Fruit fly (Drosophila melanogaster) whole organism, prepupa: Measurements from ENCODE around the gene cpo.
A peak's percentile ranks its signal among the peaks of the same experiment; 100 is the strongest.

Experiments
- CG10631 ChIP-seq: fragments of 200-800 bp; sonication (Bioruptor generic); optimal IDR thresholded peaks from 2 replicates; lab custom pipeline; 2016; ENCODE audit warnings: missing biosample characterization, missing genetic modification characterization
- CG11762 ChIP-seq: fragments of 200-800 bp; sonication (Bioruptor generic); optimal IDR thresholded peaks from 3 replicates; lab custom pipeline; 2016; ENCODE audit warnings: missing biosample characterization, missing genetic modification characterization; ENCODE audit not compliant: insufficient read depth
- CG11902 ChIP-seq: fragments of 200-800 bp; sonication (Bioruptor generic); optimal IDR thresholded peaks from 3 replicates; lab custom pipeline; 2016; ENCODE audit warnings: missing biosample characterization, missing genetic modification characterization
- CG15336 ChIP-seq: fragments of 200-800 bp; sonication (Bioruptor generic); IDR thresholded peaks from 2 replicates; pipeline ENCODE4 v1.3.6; 2022; ENCODE audit warnings: missing biosample characterization, missing genetic modification characterization
- CG1621 ChIP-seq: fragments of 200-800 bp; sonication (Bioruptor generic); optimal IDR thresholded peaks from 3 replicates; lab custom pipeline; 2018; ENCODE audit warnings: missing biosample characterization, mild to moderate bottlenecking, missing genetic modification characterization
- CG3032 ChIP-seq: fragments of 200-800 bp; optimal IDR thresholded peaks from 2 replicates; lab custom pipeline; 2019; ENCODE audit warnings: missing biosample characterization, mild to moderate bottlenecking, missing genetic modification characterization, moderate library complexity
- CG31627 ChIP-seq: fragments of 200-800 bp; sonication (Bioruptor generic); optimal IDR thresholded peaks from 3 replicates; lab custom pipeline; 2016; ENCODE audit warnings: missing biosample characterization, missing genetic modification characterization
- CG32006 ChIP-seq: fragments of 200-800 bp; sonication (Bioruptor generic); optimal IDR thresholded peaks from 3 replicates; lab custom pipeline; 2017; ENCODE audit warnings: missing biosample characterization, mild to moderate bottlenecking, missing genetic modification characterization
- CG34406 ChIP-seq: fragments of 200-800 bp; sonication (Bioruptor generic); optimal IDR thresholded peaks from 3 replicates; lab custom pipeline; 2016; ENCODE audit warnings: missing biosample characterization, missing genetic modification characterization
- CG3919 ChIP-seq: fragments of 200-800 bp; sonication (Bioruptor generic); optimal IDR thresholded peaks from 3 replicates; lab custom pipeline; 2016; ENCODE audit warnings: missing biosample characterization, missing genetic modification characterization
- CG4318 ChIP-seq: fragments of 200-800 bp; sonication (Bioruptor generic); optimal IDR thresholded peaks from 3 replicates; lab custom pipeline; 2017; ENCODE audit warnings: missing biosample characterization, mild to moderate bottlenecking, missing genetic modification characterization
- CG6163 ChIP-seq: fragments of 200-800 bp; sonication (Bioruptor generic); IDR thresholded peaks from 3 replicates; pipeline ENCODE4 v1.3.6; 2022; ENCODE audit warnings: missing biosample characterization, missing genetic modification characterization
- CG6276 ChIP-seq: fragments of 200-800 bp; sonication (Bioruptor generic); optimal IDR thresholded peaks from 2 replicates; lab custom pipeline; 2017; ENCODE audit warnings: missing biosample characterization, mild to moderate bottlenecking, missing genetic modification characterization
- CG6808 ChIP-seq: fragments of 200-800 bp; sonication (Bioruptor generic); optimal IDR thresholded peaks from 3 replicates; lab custom pipeline; 2017; ENCODE audit warnings: missing biosample characterization, missing genetic modification characterization, mild to moderate bottlenecking, moderate library complexity, missing genetic modification reagents
- CG8119 ChIP-seq: fragments of 200-800 bp; sonication (Bioruptor generic); IDR thresholded peaks from 3 replicates; pipeline ENCODE4 v1.3.6; 2022; ENCODE audit warnings: missing biosample characterization, missing genetic modification characterization
- CG8319 ChIP-seq: fragments of 200-800 bp; sonication (Bioruptor generic); optimal IDR thresholded peaks from 3 replicates; lab custom pipeline; 2016; ENCODE audit warnings: missing biosample characterization, missing genetic modification characterization
- CG8632 ChIP-seq: fragments of 200-800 bp; sonication (Bioruptor generic); optimal IDR thresholded peaks from 3 replicates; lab custom pipeline; 2016; ENCODE audit warnings: missing biosample characterization, missing genetic modification characterization
- Eip75B ChIP-seq: fragments of 200-800 bp; sonication (Bioruptor generic); optimal IDR thresholded peaks from 3 replicates; lab custom pipeline; 2016; ENCODE audit warnings: missing biosample characterization, missing genetic modification characterization
- Eip78C ChIP-seq: fragments of 200-800 bp; sonication (Bioruptor generic); peaks from one replicate; lab custom pipeline; 2016; ENCODE audit warnings: missing biosample characterization, missing genetic modification characterization
- Ets96B ChIP-seq: fragments of 200-800 bp; optimal IDR thresholded peaks from 2 replicates; lab custom pipeline; 2019; ENCODE audit warnings: missing biosample characterization, mild to moderate bottlenecking, missing genetic modification characterization, moderate library complexity
- Gug ChIP-seq: fragments of 200-800 bp; sonication (Bioruptor generic); IDR thresholded peaks from 2 replicates; pipeline ENCODE4 v1.3.6; 2022; ENCODE audit warnings: missing biosample characterization, missing genetic modification characterization
- Hr4 ChIP-seq: fragments of 200-800 bp; sonication (Bioruptor generic); optimal IDR thresholded peaks from 3 replicates; lab custom pipeline; 2016; ENCODE audit warnings: missing biosample characterization, missing genetic modification characterization
- Lpt ChIP-seq: fragments of 200-800 bp; sonication (Bioruptor generic); optimal IDR thresholded peaks from 3 replicates; lab custom pipeline; 2016; ENCODE audit warnings: missing biosample characterization, missing genetic modification characterization
- Met ChIP-seq: fragments of 200-800 bp; sonication (Bioruptor generic); optimal IDR thresholded peaks from 3 replicates; lab custom pipeline; 2016; ENCODE audit warnings: missing biosample characterization, missing genetic modification characterization
- OdsH ChIP-seq: fragments of 200-800 bp; sonication (Bioruptor generic); optimal IDR thresholded peaks from 3 replicates; lab custom pipeline; 2016; ENCODE audit warnings: missing biosample characterization, missing genetic modification characterization
- Sox102F ChIP-seq: fragments of 200-800 bp; sonication (Bioruptor generic); optimal IDR thresholded peaks from 2 replicates; lab custom pipeline; 2016; ENCODE audit warnings: missing biosample characterization, mild to moderate bottlenecking, missing genetic modification characterization
- Sox14 ChIP-seq: fragments of 200-800 bp; sonication (Bioruptor generic); optimal IDR thresholded peaks from 3 replicates; lab custom pipeline; 2016; ENCODE audit warnings: missing biosample characterization, missing genetic modification characterization
- Sox15 ChIP-seq: fragments of 200-800 bp; sonication (Bioruptor generic); optimal IDR thresholded peaks from 3 replicates; lab custom pipeline; 2016; ENCODE audit warnings: missing biosample characterization, missing genetic modification characterization
- achi ChIP-seq: fragments of 200-800 bp; sonication (Bioruptor generic); optimal IDR thresholded peaks from 3 replicates; lab custom pipeline; 2016; ENCODE audit warnings: missing biosample characterization, missing genetic modification characterization
- acj6 ChIP-seq: fragments of 200-800 bp; sonication (Bioruptor generic); optimal IDR thresholded peaks from 3 replicates; lab custom pipeline; 2016; ENCODE audit warnings: missing biosample characterization, missing genetic modification characterization
- cyc ChIP-seq: fragments of 200-800 bp; sonication (Bioruptor generic); optimal IDR thresholded peaks from 3 replicates; lab custom pipeline; 2016; ENCODE audit warnings: missing biosample characterization, missing genetic modification characterization
- dac ChIP-seq: fragments of 200-800 bp; sonication (Bioruptor generic); optimal IDR thresholded peaks from 2 replicates; lab custom pipeline; 2017; ENCODE audit warnings: missing biosample characterization, mild to moderate bottlenecking, missing genetic modification characterization
- eg ChIP-seq: fragments of 200-800 bp; sonication (Bioruptor generic); IDR thresholded peaks from 3 replicates; pipeline ENCODE4 v1.3.6; 2022; ENCODE audit warnings: missing biosample characterization, missing genetic modification characterization
- esn ChIP-seq: fragments of 200-800 bp; sonication (Bioruptor generic); optimal IDR thresholded peaks from 2 replicates; lab custom pipeline; 2016; ENCODE audit warnings: missing biosample characterization, mild to moderate bottlenecking, missing genetic modification characterization, moderate library complexity
- fd59A ChIP-seq: fragments of 200-800 bp; sonication (Bioruptor generic); optimal IDR thresholded peaks from 2 replicates; lab custom pipeline; 2017; ENCODE audit warnings: missing biosample characterization, mild to moderate bottlenecking, missing genetic modification characterization, missing genetic modification reagents
- fd85E ChIP-seq: fragments of 200-800 bp; sonication (Bioruptor generic); optimal IDR thresholded peaks from 3 replicates; lab custom pipeline; 2016; ENCODE audit warnings: missing biosample characterization, missing genetic modification characterization
- fkh ChIP-seq: fragments of 200-800 bp; sonication (Bioruptor generic); optimal IDR thresholded peaks from 3 replicates; lab custom pipeline; 2017; ENCODE audit warnings: missing biosample characterization, mild to moderate bottlenecking, missing genetic modification characterization, moderate library complexity
- net ChIP-seq: fragments of 200-800 bp; sonication (Bioruptor generic); optimal IDR thresholded peaks from 3 replicates; lab custom pipeline; 2016; ENCODE audit warnings: missing biosample characterization, missing genetic modification characterization
- salr ChIP-seq, 2 experiments: fragments of 200-800 bp; sonication (Bioruptor generic); optimal IDR thresholded peaks; 3 replicates each; lab custom pipeline; 2016 to 2018; ENCODE audit warnings: missing biosample characterization in 2 of 2, missing genetic modification characterization in 2 of 2, mild to moderate bottlenecking in 1 of 2
- spab ChIP-seq: fragments of 200-800 bp; sonication (Bioruptor generic); optimal IDR thresholded peaks from 2 replicates; lab custom pipeline; 2017; ENCODE audit warnings: missing biosample characterization, mild to moderate bottlenecking, missing genetic modification characterization, missing genetic modification reagents
- ss ChIP-seq, 2 experiments: fragments of 200-800 bp; sonication (Bioruptor generic); optimal IDR thresholded peaks; 2 replicates in 1 of 2; 3 replicates in 1 of 2; lab custom pipeline; 2017 to 2018; ENCODE audit warnings: mild to moderate bottlenecking in 2 of 2, missing biosample characterization in 2 of 2, missing genetic modification characterization in 2 of 2, moderate library complexity in 1 of 2
- svp ChIP-seq: fragments of 200-800 bp; sonication (Bioruptor generic); peaks from one replicate; lab custom pipeline; 2016; ENCODE audit warnings: missing biosample characterization, missing genetic modification characterization

The cpo gene

dm6 chr3R:17952412-17952811 is 32.8 kb downstream of the cpo start:
- TF ChIP-seq ss (GFP tag; optimal IDR thresholded peaks at IDR 0.05; lab: Kevin White, UChicago) (peak; percentile 34 to 88), CG15336 (GFP tag; lab: Robert Waterston, UW) (no peak)

- TF ChIP-seq salr (GFP tag; optimal IDR thresholded peaks at IDR 0.05; lab: Kevin White, UChicago) (peak in 1 of 2 experiments; percentile 49), Sox15 (GFP tag; lab: Kevin White, UChicago) (no peak), CG15336 (GFP tag; lab: Robert Waterston, UW) (peak; percentile 62), Eip78C (GFP tag; lab: Kevin White, UChicago) (peak; percentile 63), cyc (GFP tag; lab: Kevin White, UChicago) (no peak), eg (0 out of 3 replicates have a peak, but pooled peaks have one; percentile 16), CG8119 (peak; percentile 50; the same call in 1 of the 3 replicates), CG11902 (GFP tag; lab: Kevin White, UChicago) (no peak), CG32006 (GFP tag; lab: Kevin White, UChicago) (peak; percentile 55), Hr4 (GFP tag; lab: Kevin White, UChicago) (peak; percentile 37), CG6163 (GFP tag; lab: Robert Waterston, UW) (0 out of 3 replicates have a peak, but pooled peaks have one; percentile 10)
Observed at dm6 chr3R:17953884-17954283, 34.3 kb downstream of the cpo start.

- peak; percentile 12 for TF ChIP-seq dac
- TF ChIP-seq CG3032 = peak; percentile 7
- TF ChIP-seq salr (GFP tag; optimal IDR thresholded peaks at IDR 0.05; lab: Kevin White, UChicago) = peak in 1 of 2 experiments; percentile 57
- TF ChIP-seq eg = peak; percentile 40; the same call in 1 of the 3 replicates
- peak; percentile 46; the same call in 1 of the 3 replicates for TF ChIP-seq CG6163 (GFP tag; lab: Robert Waterston, UW)
- TF ChIP-seq CG4318 (GFP tag; lab: Kevin White, UChicago) = peak; percentile 42
- no peak for TF ChIP-seq Sox14 (GFP tag; lab: Kevin White, UChicago)
- 0 out of 2 replicates have a peak, but pooled peaks have one; percentile 15 for TF ChIP-seq Gug (GFP tag; lab: Robert Waterston, UW)
- no peak for TF ChIP-seq CG8632 (GFP tag; lab: Kevin White, UChicago)
- peak; percentile 45 for TF ChIP-seq CG6276 (GFP tag; lab: Kevin White, UChicago)
- peak; percentile 73 for TF ChIP-seq CG15336 (GFP tag; lab: Robert Waterston, UW)
- peak; percentile 60 for TF ChIP-seq svp
- peak; percentile 67; the same call in 2 of the 3 replicates for TF ChIP-seq CG8119
- peak; percentile 76 for TF ChIP-seq CG32006 (GFP tag; lab: Kevin White, UChicago)
- TF ChIP-seq CG10631 (GFP tag; lab: Kevin White, UChicago) = peak; percentile 45
- TF ChIP-seq OdsH (GFP tag; lab: Kevin White, UChicago) = peak; percentile 37
- TF ChIP-seq achi (GFP tag; lab: Kevin White, UChicago) = peak; percentile 33
- TF ChIP-seq Hr4 (GFP tag; lab: Kevin White, UChicago) = peak; percentile 50
- TF ChIP-seq CG34406 (GFP tag; lab: Kevin White, UChicago) = no peak
- peak; percentile 26 for TF ChIP-seq CG3919 (GFP tag; lab: Kevin White, UChicago)
- TF ChIP-seq Lpt (GFP tag; lab: Kevin White, UChicago) = peak; percentile 11
- TF ChIP-seq Eip78C (GFP tag; lab: Kevin White, UChicago) = peak; percentile 66
- no peak for TF ChIP-seq fd59A
- no peak for TF ChIP-seq CG1621 (tag; lab: Kevin White, UChicago)
- no peak for TF ChIP-seq CG31627 (GFP tag; lab: Kevin White, UChicago)
Observed at dm6 chr3R:17955737-17956136, 36.1 kb downstream of the cpo start.

dm6 chr3R:17957782-17958181 is 38.1 kb downstream of the cpo start:
- TF ChIP-seq CG3032 (peak; percentile 48), Sox102F (GFP tag; lab: Kevin White, UChicago) (no peak), CG11762 (GFP tag; lab: Kevin White, UChicago) (no peak), esn (GFP tag; lab: Kevin White, UChicago) (peak; percentile 53), eg (0 out of 3 replicates have a peak, but pooled peaks have one; percentile 26), fd85E (GFP tag; lab: Kevin White, UChicago) (no peak), ss (GFP tag; optimal IDR thresholded peaks at IDR 0.05; lab: Kevin White, UChicago) (peak in 1 of 2 experiments; percentile 32), CG8632 (GFP tag; lab: Kevin White, UChicago) (no peak), spab (GFP tag; lab: Kevin White, UChicago) (no peak), acj6 (peak; percentile 41), CG11902 (GFP tag; lab: Kevin White, UChicago) (no peak), Ets96B (peak; percentile 35), Hr4 (GFP tag; lab: Kevin White, UChicago) (no peak), OdsH (GFP tag; lab: Kevin White, UChicago) (peak; percentile 45), Eip75B (GFP tag; lab: Kevin White, UChicago) (peak; percentile 39), CG34406 (GFP tag; lab: Kevin White, UChicago) (peak; percentile 14), Met (GFP tag; lab: Kevin White, UChicago) (peak; percentile 38), CG15336 (GFP tag; lab: Robert Waterston, UW) (peak; percentile 17; the same call in 1 of the 2 replicates), net (GFP tag; lab: Kevin White, UChicago) (no peak), CG8319 (GFP tag; lab: Kevin White, UChicago) (no peak), achi (GFP tag; lab: Kevin White, UChicago) (peak; percentile 48), CG6808 (peak; percentile 25), Sox15 (GFP tag; lab: Kevin White, UChicago) (no peak), CG31627 (GFP tag; lab: Kevin White, UChicago) (peak; percentile 43), fkh (no peak)
